Worm (Caenorhabditis elegans) whole organism, L3 larva: ENCODE measurements around the gene ltd-1.

Experiments
- R02D3.7 ChIP-seq: fragments of 150-350 bp; optimal IDR thresholded peaks from 2 replicates; lab custom pipeline; 2014; ENCODE audit warnings: missing biosample characterization, missing genetic modification characterization
- ceh-28 ChIP-seq: fragments of 150-350 bp; optimal IDR thresholded peaks from 2 replicates; lab custom pipeline; 2014; ENCODE audit warnings: missing biosample characterization, missing genetic modification reagents, missing genetic modification characterization
- elt-2 ChIP-seq: sonication (generic microtip); optimal IDR thresholded peaks from 2 replicates; lab custom pipeline; 2016; ENCODE audit warnings: missing genetic modification reagents, mild to moderate bottlenecking, missing genetic modification characterization, missing compliant biosample characterization
- fkh-10 ChIP-seq: sonication (generic microtip); optimal IDR thresholded peaks from 2 replicates; lab custom pipeline; 2017; ENCODE audit warnings: missing biosample characterization, missing genetic modification reagents, missing genetic modification characterization
- lin-15B ChIP-seq: fragments of 150-350 bp; optimal IDR thresholded peaks from 2 replicates; lab custom pipeline; 2014; ENCODE audit warnings: missing biosample characterization, missing genetic modification characterization
- mdl-1 ChIP-seq: fragments of 150-350 bp; optimal IDR thresholded peaks from 2 replicates; lab custom pipeline; 2014; ENCODE audit warnings: missing biosample characterization, missing genetic modification characterization
- nhr-11 ChIP-seq: fragments of 150-350 bp; optimal IDR thresholded peaks from 2 replicates; lab custom pipeline; 2014; ENCODE audit warnings: missing biosample characterization, missing genetic modification characterization
- nhr-76 ChIP-seq: fragments of 150-350 bp; sonication (generic microtip); optimal IDR thresholded peaks from 5 replicates; lab custom pipeline; 2014; ENCODE audit warnings: missing biosample characterization, missing genetic modification characterization
- pha-4 ChIP-seq: fragments of 150-350 bp; optimal IDR thresholded peaks from 2 replicates; lab custom pipeline; 2014; ENCODE audit warnings: missing biosample characterization, missing genetic modification reagents, missing genetic modification characterization
- sea-2 ChIP-seq: fragments of 150-350 bp; sonication (generic microtip); optimal IDR thresholded peaks from 4 replicates; lab custom pipeline; 2014; ENCODE audit warnings: missing biosample characterization, missing genetic modification reagents, missing genetic modification characterization
- unc-62 ChIP-seq: fragments of 150-350 bp; sonication (generic microtip); optimal IDR thresholded peaks from 4 replicates; lab custom pipeline; 2014; ENCODE audit warnings: missing biosample characterization, missing genetic modification reagents, missing genetic modification characterization
- zag-1 ChIP-seq: fragments of 150-350 bp; optimal IDR thresholded peaks from 2 replicates; lab custom pipeline; 2014; ENCODE audit warnings: missing biosample characterization, missing genetic modification characterization
- ztf-11 ChIP-seq: fragments of 150-350 bp; optimal IDR thresholded peaks from 2 replicates; lab custom pipeline; 2014; ENCODE audit warnings: missing biosample characterization, missing genetic modification characterization

- TF ChIP-seq ceh-28 (tag; lab: Kevin White, UChicago): no peak
- TF ChIP-seq elt-2 (tag; lab: Kevin White, UChicago): no peak
- no peak for TF ChIP-seq pha-4 (tag; lab: Kevin White, UChicago)
- no peak for TF ChIP-seq mdl-1
- no peak for TF ChIP-seq sea-2
- TF ChIP-seq ztf-11: no peak
- TF ChIP-seq nhr-76 (tag; lab: Kevin White, UChicago): no peak
- no peak for TF ChIP-seq unc-62
- TF ChIP-seq nhr-11 (tag; lab: Kevin White, UChicago): no peak
- TF ChIP-seq lin-15B: no peak
- TF ChIP-seq zag-1 (tag; lab: Kevin White, UChicago): no peak
- TF ChIP-seq R02D3.7 (tag; lab: Kevin White, UChicago): no peak
- no peak for TF ChIP-seq fkh-10 (GFP tag; lab: Kevin White, UChicago)
These were observed 24.9 kb upstream of the ltd-1 start for ce11 chrII:8117426-8117825.
